Worm (Caenorhabditis elegans): ENCODE data around the gene F26C11.4.

F26C11.4 gene

ce11 chrII:9886216-9886615 is 29.9 kb downstream of the F26C11.4 start, which contains the start of gene algn-8:
TSS of gene algn-8 (minus strand) at chrII:9886442.
- TF ChIP-seq nhr-11 (tag; optimal IDR thresholded peaks at IDR 0.05) (no peak), elt-4 (tag; optimal IDR thresholded peaks at IDR 0.05) (no peak), dmd-4 (tag; optimal IDR thresholded peaks at IDR 0.05; ENCODE audit: borderline replicate concordance) (no peak), fkh-6 (tag; optimal IDR thresholded peaks at IDR 0.05) (no peak), K02D7.2 (tag; optimal IDR thresholded peaks at IDR 0.05) (no peak), ceh-14 (tag; optimal IDR thresholded peaks at IDR 0.05) (no peak), unc-3 (GFP tag; conservative IDR thresholded peaks at IDR 0.05) (no peak), unc-3 (tag; optimal IDR thresholded peaks at IDR 0.05) (no peak), che-1 (tag; optimal IDR thresholded peaks at IDR 0.05) (no peak), elt-2 (tag; optimal IDR thresholded peaks at IDR 0.05) (no peak), ceh-24 (tag; optimal IDR thresholded peaks at IDR 0.05) (no peak), gmeb-2 (tag; optimal IDR thresholded peaks at IDR 0.05) (no peak), pha-4 (tag; optimal IDR thresholded peaks at IDR 0.05) (no peak), pha-2 (tag; optimal IDR thresholded peaks at IDR 0.05) (no peak), ref-2 (tag; optimal IDR thresholded peaks at IDR 0.05) (no peak), rnt-1 (tag; optimal IDR thresholded peaks at IDR 0.05) (no peak), hlh-6 (tag; optimal IDR thresholded peaks at IDR 0.05) (no peak)

DNA sequence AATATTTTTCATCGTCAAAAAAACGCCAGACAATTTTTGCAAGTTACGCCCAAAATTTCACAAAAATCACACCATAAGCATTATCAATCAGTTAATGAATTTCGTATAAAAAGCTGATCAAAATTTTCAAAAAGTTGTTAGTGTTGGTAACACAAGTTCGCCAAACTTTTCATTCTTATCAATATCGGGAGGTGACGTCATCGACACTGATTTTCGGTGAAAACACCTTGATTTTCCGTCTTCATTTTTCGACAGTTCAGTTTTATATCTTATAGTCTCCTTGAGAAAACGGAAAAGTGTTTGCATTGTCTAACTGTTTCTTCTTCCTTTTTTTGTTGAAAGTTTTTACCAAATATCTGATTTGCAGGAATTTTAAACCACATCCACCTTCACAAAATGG is 35.3 kb downstream of the F26C11.4 start, which contains the start of gene C08H9.15:
TSS of gene C08H9.15 (plus strand) at position 368 of the 400 bp plus-strand sequence.
- TF ChIP-seq hlh-30 (tag; optimal IDR thresholded peaks at IDR 0.05; ENCODE audit: insufficient read depth) (no peak), ama-1 (optimal IDR thresholded peaks at IDR 0.05) (no peak), T23F11.4 (GFP tag; optimal IDR thresholded peaks at IDR 0.05) (no peak), pqm-1 (tag; optimal IDR thresholded peaks at IDR 0.05) (no peak), unc-42 (tag; optimal IDR thresholded peaks at IDR 0.05) (no peak)

DNA sequence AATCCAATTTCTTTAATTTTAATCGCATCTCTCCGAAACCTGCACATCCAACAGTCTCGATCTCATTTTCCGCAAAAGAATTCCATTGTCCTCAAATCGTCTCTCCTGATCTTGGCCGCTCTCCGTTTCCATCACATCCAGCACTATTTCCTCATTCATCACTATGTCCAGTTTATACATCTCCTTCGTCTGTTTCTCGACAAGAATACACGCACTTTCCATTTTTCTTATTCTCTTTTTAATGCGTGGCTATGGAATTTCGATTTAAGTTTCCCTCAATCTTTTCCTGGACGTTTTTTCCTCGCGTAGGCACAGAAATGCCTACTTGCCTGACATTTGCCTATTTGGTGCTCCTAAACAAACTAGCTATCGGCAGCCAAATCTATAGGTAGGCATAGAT is 36.3 kb downstream of the F26C11.4 start:
- no peak for TF ChIP-seq pag-3 (tag; optimal IDR thresholded peaks at IDR 0.05; ENCODE audit: borderline replicate concordance)
- no peak for TF ChIP-seq zip-5 (tag; optimal IDR thresholded peaks at IDR 0.05)
- no peak for TF ChIP-seq unc-55 (GFP tag; optimal IDR thresholded peaks at IDR 0.05)
- no peak for TF ChIP-seq ceh-19 (GFP tag; optimal IDR thresholded peaks at IDR 0.05)
- TF ChIP-seq ahr-1 (tag; optimal IDR thresholded peaks at IDR 0.05), result no peak
- TF ChIP-seq dve-1 (tag; optimal IDR thresholded peaks at IDR 0.05), result no peak
- no peak for TF ChIP-seq syd-9 (tag; optimal IDR thresholded peaks at IDR 0.05)
- TF ChIP-seq sdc-2 (tag; optimal IDR thresholded peaks at IDR 0.05), result no peak
- TF ChIP-seq Y22D7AL.16 (tag; optimal IDR thresholded peaks at IDR 0.05), result no peak
- no peak for TF ChIP-seq npax-4 (tag; optimal IDR thresholded peaks at IDR 0.05)

ce11 chrII:9874508-9875229 is 41.4 kb downstream of the F26C11.4 start, which contains the start of the genes chil-2 and ctsa-3.2:
TSS of gene chil-2 (minus strand) at chrII:9874608.
TSS of gene ctsa-3.2 (plus strand) at chrII:9875179.
- TF ChIP-seq gmeb-2 (tag; optimal IDR thresholded peaks at IDR 0.05) (no peak), ceh-9 (tag; optimal IDR thresholded peaks at IDR 0.05) (no peak), rnt-1 (tag; optimal IDR thresholded peaks at IDR 0.05) (no peak), nhr-11 (tag; optimal IDR thresholded peaks at IDR 0.05) (no peak), elt-2 (tag; optimal IDR thresholded peaks at IDR 0.05) (no peak)

DNA sequence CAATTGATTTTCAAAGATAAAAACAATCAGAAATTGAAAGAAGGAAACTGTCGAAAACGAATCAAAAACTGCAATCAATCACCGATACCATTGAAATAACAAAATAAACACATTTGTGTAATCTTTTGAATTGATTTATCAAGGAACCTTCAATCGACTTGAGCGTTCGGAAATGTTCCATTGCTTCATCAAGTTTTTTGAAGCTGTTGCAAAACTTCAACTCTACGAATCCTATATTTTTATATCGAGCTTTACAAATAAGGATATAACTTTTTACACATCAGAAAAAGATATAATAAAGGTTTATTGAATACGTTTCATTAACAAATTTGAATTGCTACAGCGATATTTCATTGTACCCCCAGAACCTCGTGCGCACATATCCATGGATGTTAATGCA is 43.1 kb downstream of the F26C11.4 start, which contains the start of gene chil-8:
TSS of gene chil-8 (minus strand) at position 101 of the 400 bp plus-strand sequence.
- TF ChIP-seq ceh-18 (tag; optimal IDR thresholded peaks at IDR 0.05) (no peak), eyg-1 (tag; optimal IDR thresholded peaks at IDR 0.05) (no peak), nfya-1 (tag; optimal IDR thresholded peaks at IDR 0.05) (no peak), ahr-1 (tag; optimal IDR thresholded peaks at IDR 0.05) (no peak), pha-2 (tag; optimal IDR thresholded peaks at IDR 0.05) (no peak), dve-1 (tag; optimal IDR thresholded peaks at IDR 0.05) (no peak), sox-4 (tag; optimal IDR thresholded peaks at IDR 0.05) (no peak), gmeb-2 (tag; optimal IDR thresholded peaks at IDR 0.05) (no peak), zip-5 (tag; optimal IDR thresholded peaks at IDR 0.05) (no peak), nhr-232 (tag; optimal IDR thresholded peaks at IDR 0.05) (no peak), pha-4 (tag; optimal IDR thresholded peaks at IDR 0.05) (no peak), ceh-24 (tag; optimal IDR thresholded peaks at IDR 0.05) (no peak), fkh-10 (GFP tag; optimal IDR thresholded peaks at IDR 0.05) (no peak), hlh-6 (tag; optimal IDR thresholded peaks at IDR 0.05) (no peak), hlh-8 (tag; optimal IDR thresholded peaks at IDR 0.05) (no peak)

Measured in whole organism, late embryonic.